Worm (Caenorhabditis elegans) whole organism, L1 larva: ENCODE data around the gene W02B3.7.
"Not testable (repeated sequence)": the region's sequence is repeated elsewhere in the genome, so short reads cannot be mapped to it uniquely, and the experiment has no call there.

Source experiments
- egl-13 ChIP-seq: sonication (generic microtip); optimal IDR thresholded peaks from 2 replicates; lab custom pipeline; 2016; ENCODE audit warnings: missing genotype, missing genetic modification reagents, missing genetic modification characterization, missing compliant biosample characterization
- mdl-1 ChIP-seq, 2 experiments: fragments of 150-350 bp; optimal IDR thresholded peaks; 2 replicates each; lab custom pipeline; 2014 to 2017; ENCODE audit warnings: missing biosample characterization in 2 of 2, missing genetic modification characterization in 2 of 2, inconsistent platforms in 1 of 2
- pqm-1 ChIP-seq: sonication (generic microtip); optimal IDR thresholded peaks from 3 replicates; lab custom pipeline; 2017; ENCODE audit warnings: missing biosample characterization, missing genetic modification characterization
- rnt-1 ChIP-seq: sonication (generic microtip); optimal IDR thresholded peaks from 2 replicates; lab custom pipeline; 2016; ENCODE audit warnings: mild to moderate bottlenecking, missing genetic modification characterization, moderate library complexity, missing compliant biosample characterization

- not testable (repeated sequence) for TF ChIP-seq rnt-1 (tag; lab: Kevin White, UChicago); mdl-1 (tag; optimal IDR thresholded peaks at IDR 0.05; lab: Kevin White, UChicago); pqm-1; egl-13 (tag; lab: Kevin White, UChicago)
Measured at ce11 chrIII:688869-689268, 3.0 kb downstream of the W02B3.7 start, which contains the start of gene elf-1.
